Worm (Caenorhabditis elegans) whole organism, L4 larva: ENCODE measurements around the gene pde-3.

ENCODE experiments used
- F37D6.2 ChIP-seq: sonication (generic microtip); optimal IDR thresholded peaks from 2 replicates; lab custom pipeline; 2016; ENCODE audit warnings: mild to moderate bottlenecking, missing genetic modification characterization, missing compliant biosample characterization
- F49E8.2 ChIP-seq: sonication (generic microtip); optimal IDR thresholded peaks from 2 replicates; lab custom pipeline; 2016; ENCODE audit warnings: missing compliant biosample characterization, mild to moderate bottlenecking, missing genetic modification characterization, borderline replicate concordance
- T26A8.4 ChIP-seq: fragments of 200-800 bp; sonication (Bioruptor generic); IDR thresholded peaks from 2 replicates; pipeline ENCODE4 v1.3.6; 2022; ENCODE audit warnings: missing genetic modification characterization, missing compliant biosample characterization
- Y48G9A.11 ChIP-seq: fragments of 200-800 bp; sonication (Bioruptor generic); IDR thresholded peaks from 2 replicates; pipeline ENCODE4 v1.3.6; 2022; ENCODE audit warnings: missing genetic modification reagents, missing genetic modification characterization, missing compliant biosample characterization
- Y75B8A.6 ChIP-seq: fragments of 200-800 bp; sonication (Bioruptor generic); IDR thresholded peaks from 2 replicates; pipeline ENCODE4 v1.3.6; 2022; ENCODE audit warnings: missing genetic modification reagents, missing genetic modification characterization, missing compliant biosample characterization
- ZK337.2 ChIP-seq: fragments of 200-800 bp; sonication (Bioruptor generic); IDR thresholded peaks from 2 replicates; pipeline ENCODE4 v1.3.6; 2022; ENCODE audit warnings: missing genetic modification reagents, missing genetic modification characterization, missing compliant biosample characterization
- aha-1 ChIP-seq: fragments of 150-350 bp; peaks from one replicate; lab custom pipeline; 2014; ENCODE audit warnings: missing biosample characterization, missing genetic modification characterization
- attf-4 ChIP-seq: sonication (generic microtip); optimal IDR thresholded peaks from 3 replicates; lab custom pipeline; 2017; ENCODE audit warnings: missing biosample characterization, missing genetic modification characterization
- ceh-28 ChIP-seq: fragments of 150-350 bp; optimal IDR thresholded peaks from 2 replicates; lab custom pipeline; 2014; ENCODE audit warnings: missing biosample characterization, missing genetic modification reagents, missing genetic modification characterization
- ceh-62 ChIP-seq: sonication (generic microtip); optimal IDR thresholded peaks from 2 replicates; lab custom pipeline; 2017; ENCODE audit warnings: missing biosample characterization, missing genetic modification characterization
- daf-16 ChIP-seq, 3 experiments: sonication (generic microtip); optimal IDR thresholded peaks; 2 replicates each; lab custom pipeline; 2016 to 2017; ENCODE audit warnings: missing genetic modification characterization in 3 of 3, missing genetic modification reagents in 3 of 3, mild to moderate bottlenecking in 2 of 3, missing compliant biosample characterization in 2 of 3, missing biosample characterization in 1 of 3, moderate library complexity in 1 of 3
- daf-8 ChIP-seq: fragments of 200-800 bp; sonication (Bioruptor generic); IDR thresholded peaks from 2 replicates; pipeline ENCODE4 v1.3.6; 2022; ENCODE audit warnings: missing genetic modification characterization, missing compliant biosample characterization
- dmd-6 ChIP-seq: fragments of 200-800 bp; sonication (Bioruptor generic); IDR thresholded peaks from 2 replicates; pipeline ENCODE4 v1.3.6; 2022; ENCODE audit warnings: missing genetic modification reagents, missing genetic modification characterization, missing compliant biosample characterization
- dve-1 ChIP-seq: sonication (generic microtip); optimal IDR thresholded peaks from 2 replicates; lab custom pipeline; 2017; ENCODE audit warnings: antibody characterized with exemption, mild to moderate bottlenecking, missing genetic modification characterization, missing compliant biosample characterization; ENCODE audit not compliant: insufficient read depth
- gei-8 ChIP-seq: fragments of 200-800 bp; sonication (Bioruptor generic); optimal IDR thresholded peaks from 2 replicates; lab custom pipeline; 2018; ENCODE audit warnings: mild to moderate bottlenecking, missing genetic modification characterization, missing compliant biosample characterization
- hlh-11 ChIP-seq: fragments of 200-800 bp; sonication (Bioruptor generic); optimal IDR thresholded peaks from 2 replicates; lab custom pipeline; 2018; ENCODE audit warnings: mild to moderate bottlenecking, missing genetic modification characterization, missing compliant biosample characterization
- hlh-30 ChIP-seq: sonication (generic microtip); optimal IDR thresholded peaks from 2 replicates; lab custom pipeline; 2017; ENCODE audit warnings: antibody characterized with exemption, mild to moderate bottlenecking, missing genetic modification characterization, missing compliant biosample characterization; ENCODE audit not compliant: insufficient read depth
- hmg-1.1 ChIP-seq: fragments of 200-800 bp; sonication (Bioruptor generic); IDR thresholded peaks from 2 replicates; pipeline ENCODE4 v1.3.6; 2022; ENCODE audit warnings: missing genetic modification reagents, missing genetic modification characterization, missing compliant biosample characterization
- jun-1 ChIP-seq: fragments of 150-350 bp; optimal IDR thresholded peaks from 2 replicates; lab custom pipeline; 2014; ENCODE audit warnings: missing biosample characterization, missing genetic modification reagents, missing genetic modification characterization
- lim-7 ChIP-seq: fragments of 200-800 bp; sonication (Bioruptor generic); IDR thresholded peaks from 2 replicates; pipeline ENCODE4 v1.3.6; 2022; ENCODE audit warnings: missing genetic modification characterization, missing compliant biosample characterization
- lin-29 ChIP-seq: fragments of 200-800 bp; sonication (Bioruptor generic); IDR thresholded peaks from 2 replicates; pipeline ENCODE4 v1.3.6; 2022; ENCODE audit warnings: missing genetic modification reagents, missing genetic modification characterization, missing compliant biosample characterization
- lir-3 ChIP-seq: sonication (generic microtip); optimal IDR thresholded peaks from 2 replicates; lab custom pipeline; 2016; ENCODE audit warnings: mild to moderate bottlenecking, missing genetic modification characterization, missing compliant biosample characterization
- lsy-2 ChIP-seq, 2 experiments: fragments of 150-350 bp in 1 of 2; sonication (generic microtip) in 1 of 2; optimal IDR thresholded peaks; 2 replicates each; lab custom pipeline; 2014 to 2017; ENCODE audit warnings: missing biosample characterization in 2 of 2, missing genetic modification characterization in 2 of 2
- mep-1 ChIP-seq: fragments of 150-350 bp; sonication (generic microtip); optimal IDR thresholded peaks from 3 replicates; lab custom pipeline; 2014; ENCODE audit warnings: missing biosample characterization, missing genetic modification characterization
- nhr-102 ChIP-seq: sonication (generic microtip); optimal IDR thresholded peaks from 2 replicates; lab custom pipeline; 2016; ENCODE audit warnings: mild to moderate bottlenecking, missing genetic modification characterization, moderate library complexity, missing compliant biosample characterization
- nhr-11 ChIP-seq: fragments of 150-350 bp; optimal IDR thresholded peaks from 2 replicates; lab custom pipeline; 2014; ENCODE audit warnings: missing biosample characterization, missing genetic modification characterization
- nhr-237 ChIP-seq: sonication (generic microtip); optimal IDR thresholded peaks from 2 replicates; lab custom pipeline; 2017; ENCODE audit warnings: missing biosample characterization, missing genetic modification characterization
- nhr-28 ChIP-seq: fragments of 150-350 bp; optimal IDR thresholded peaks from 2 replicates; lab custom pipeline; 2014; ENCODE audit warnings: missing biosample characterization, missing genetic modification characterization
- nhr-42 ChIP-seq: fragments of 200-800 bp; sonication (Bioruptor generic); IDR thresholded peaks from 2 replicates; pipeline ENCODE4 v1.3.6; 2022; ENCODE audit warnings: missing genetic modification characterization, missing compliant biosample characterization
- nhr-6 ChIP-seq: fragments of 150-350 bp; optimal IDR thresholded peaks from 2 replicates; lab custom pipeline; 2014; ENCODE audit warnings: missing biosample characterization, missing genetic modification characterization
- nhr-76 ChIP-seq: fragments of 150-350 bp; optimal IDR thresholded peaks from 2 replicates; lab custom pipeline; 2014; ENCODE audit warnings: missing biosample characterization, missing genetic modification characterization
- nhr-77 ChIP-seq: fragments of 150-350 bp; optimal IDR thresholded peaks from 2 replicates; lab custom pipeline; 2014; ENCODE audit warnings: missing biosample characterization, missing genetic modification characterization
- php-3 ChIP-seq: fragments of 200-800 bp; sonication (Bioruptor generic); IDR thresholded peaks from 2 replicates; pipeline ENCODE4 v1.3.6; 2022; ENCODE audit warnings: missing genetic modification reagents, missing genetic modification characterization, missing compliant biosample characterization
- pqm-1 ChIP-seq: sonication (generic microtip); optimal IDR thresholded peaks from 2 replicates; lab custom pipeline; 2017; ENCODE audit warnings: missing biosample characterization, missing genetic modification characterization
- saeg-2 ChIP-seq: fragments of 200-800 bp; sonication (Bioruptor generic); IDR thresholded peaks from 2 replicates; pipeline ENCODE4 v1.3.6; 2022; ENCODE audit warnings: missing genetic modification reagents, missing genetic modification characterization, missing compliant biosample characterization
- snpc-4 ChIP-seq: fragments of 150-350 bp; optimal IDR thresholded peaks from 2 replicates; lab custom pipeline; 2014; ENCODE audit warnings: missing biosample characterization, missing genetic modification characterization
- spr-1 ChIP-seq: sonication (generic microtip); optimal IDR thresholded peaks from 2 replicates; lab custom pipeline; 2016; ENCODE audit warnings: mild to moderate bottlenecking, missing genetic modification characterization, missing compliant biosample characterization
- spr-3 ChIP-seq: fragments of 200-800 bp; sonication (Bioruptor generic); optimal IDR thresholded peaks from 2 replicates; lab custom pipeline; 2018; ENCODE audit warnings: mild to moderate bottlenecking, missing genetic modification characterization, missing compliant biosample characterization
- zag-1 ChIP-seq: fragments of 150-350 bp; optimal IDR thresholded peaks from 2 replicates; lab custom pipeline; 2014; ENCODE audit warnings: missing biosample characterization, missing genetic modification characterization
- zfp-2 ChIP-seq: sonication (generic microtip); optimal IDR thresholded peaks from 2 replicates; lab custom pipeline; 2016; ENCODE audit warnings: mild to moderate bottlenecking, missing genetic modification characterization, missing compliant biosample characterization

The pde-3 gene

ce11 chrII:14946545-14946944, 27.0 kb downstream of the pde-3 start (continued):
- no peak for TF ChIP-seq zag-1
- TF ChIP-seq hlh-30: no peak

DNA sequence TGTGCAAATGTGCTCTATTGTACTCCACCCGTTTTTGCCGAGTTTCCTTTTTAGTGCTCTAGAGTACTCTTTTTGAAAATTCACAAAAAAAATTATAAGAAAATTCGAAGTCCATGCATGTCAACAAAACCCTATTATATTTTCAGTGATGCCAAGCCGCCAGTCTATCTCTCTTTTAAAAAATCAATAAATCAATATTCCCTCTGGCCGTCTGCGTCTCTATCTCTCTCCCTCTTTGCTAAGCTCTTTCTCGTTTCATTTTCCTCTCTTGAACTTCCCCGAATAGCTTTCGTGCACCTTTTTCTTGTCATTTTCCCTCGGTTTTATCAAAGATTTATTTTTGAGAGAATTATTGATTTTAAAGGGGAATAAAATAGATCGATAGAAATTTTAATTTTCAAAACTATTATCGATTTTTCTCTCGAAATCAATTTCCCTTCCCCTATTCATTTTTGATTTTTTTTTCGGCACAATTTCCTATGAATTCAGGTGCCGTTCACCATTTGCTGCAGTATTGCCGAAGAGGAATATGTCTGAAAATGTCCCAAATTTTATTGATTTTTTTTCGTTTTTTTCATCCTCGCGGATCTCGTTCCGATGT, 33.1 kb downstream of the pde-3 start:
- TF ChIP-seq nhr-102 (tag; lab: Kevin White, UChicago) (no peak), lir-3 (tag; lab: Kevin White, UChicago) (no peak), Y48G9A.11 (no peak), nhr-6 (tag; lab: Kevin White, UChicago) (no peak), ZK337.2 (GFP tag; lab: Robert Waterston, UW) (no peak), Y75B8A.6 (no peak), ceh-28 (tag; lab: Kevin White, UChicago) (peak; percentile 94), nhr-42 (GFP tag; lab: Robert Waterston, UW) (peak; percentile 43; the same call in 1 of the 2 replicates), ceh-62 (no peak), gei-8 (GFP tag; lab: Kevin White, UChicago) (no peak), F37D6.2 (no peak), dmd-6 (no peak), lsy-2 (tag; optimal IDR thresholded peaks at IDR 0.05; lab: Kevin White, UChicago) (no peak)
- TF ChIP-seq, all 104 proteins: peak for 2

DNA sequence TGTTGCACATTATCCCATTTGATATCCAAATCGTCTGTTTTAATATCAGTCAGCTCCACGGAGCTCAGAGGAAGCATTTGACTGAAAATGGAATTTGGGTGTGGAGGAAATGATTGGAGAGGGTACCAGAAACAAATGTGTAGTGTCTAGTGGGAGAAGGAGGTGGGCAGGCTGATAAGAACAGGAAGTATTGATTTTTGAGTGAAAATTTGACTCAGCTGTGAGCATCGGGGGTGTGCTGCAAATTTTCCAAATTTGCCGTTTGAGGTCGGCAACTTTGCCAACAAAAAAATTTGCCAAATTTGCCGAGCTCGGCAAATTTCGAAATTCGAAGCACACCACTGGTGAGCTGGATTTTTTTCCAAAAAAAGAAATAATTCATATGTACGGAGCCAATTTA, 38.6 kb downstream of the pde-3 start, which contains the start of gene Y53F4B.1:
TSS of gene Y53F4B.1 (minus strand) at position 101 of the 400 bp plus-strand sequence.
- TF ChIP-seq aha-1 (tag; lab: Kevin White, UChicago) (peak; percentile 33), T26A8.4 (GFP tag; lab: Robert Waterston, UW) (no peak), lsy-2 (tag; optimal IDR thresholded peaks at IDR 0.05; lab: Kevin White, UChicago) (no peak), nhr-28 (peak; percentile 52), zag-1 (no peak), pqm-1 (no peak), F49E8.2 (tag; lab: Kevin White, UChicago) (no peak)
- TF ChIP-seq, all 104 proteins: peak for 2

ce11 chrII:14959273-14959672, 39.8 kb downstream of the pde-3 start:
- TF ChIP-seq zfp-2 (tag; lab: Kevin White, UChicago) (no peak), pqm-1 (peak; percentile 64), dve-1 (tag; lab: Kevin White, UChicago) (peak; percentile 41), hlh-11 (tag; lab: Kevin White, UChicago) (peak; percentile 44), nhr-77 (peak; percentile 89), dmd-6 (peak; percentile 36; the same call in 1 of the 2 replicates), daf-16 (GFP tag; optimal IDR thresholded peaks at IDR 0.05; lab: Kevin White, UChicago) (no peak), daf-16 (tag; optimal IDR thresholded peaks at IDR 0.05; lab: Kevin White, UChicago) (peak; percentile 84), daf-8 (GFP tag; lab: Robert Waterston, UW) (no peak), nhr-28 (peak; percentile 95), php-3 (GFP tag; lab: Robert Waterston, UW) (peak; percentile 72; the same call in 1 of the 2 replicates), nhr-42 (GFP tag; lab: Robert Waterston, UW) (no peak), saeg-2 (GFP tag; lab: Robert Waterston, UW) (no peak)

DNA sequence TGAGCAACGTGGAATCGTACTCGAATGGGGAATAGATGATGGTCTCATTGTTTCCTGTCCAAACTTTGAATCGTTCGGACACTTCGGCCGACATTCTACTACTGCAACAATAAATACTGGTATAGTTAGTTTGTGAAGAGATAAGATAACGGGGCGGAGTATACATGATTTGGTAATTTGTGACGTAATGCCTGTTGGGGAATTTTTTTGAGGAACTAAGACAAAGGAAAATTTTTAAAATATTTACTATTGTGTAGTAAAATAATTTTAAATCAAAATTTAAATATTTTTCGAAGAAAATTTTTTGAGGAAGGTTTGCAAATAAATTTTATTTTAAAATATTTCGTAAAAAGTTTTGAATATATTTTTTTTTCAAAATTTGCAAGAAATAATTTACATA, 44.5 kb downstream of the pde-3 start, which contains the start of gene elo-9:
TSS of gene elo-9 (minus strand) at position 101 of the 400 bp plus-strand sequence.
- TF ChIP-seq saeg-2 (GFP tag; lab: Robert Waterston, UW) (no peak), nhr-76 (tag; lab: Kevin White, UChicago) (no peak), nhr-11 (tag; lab: Kevin White, UChicago) (no peak)

DNA sequence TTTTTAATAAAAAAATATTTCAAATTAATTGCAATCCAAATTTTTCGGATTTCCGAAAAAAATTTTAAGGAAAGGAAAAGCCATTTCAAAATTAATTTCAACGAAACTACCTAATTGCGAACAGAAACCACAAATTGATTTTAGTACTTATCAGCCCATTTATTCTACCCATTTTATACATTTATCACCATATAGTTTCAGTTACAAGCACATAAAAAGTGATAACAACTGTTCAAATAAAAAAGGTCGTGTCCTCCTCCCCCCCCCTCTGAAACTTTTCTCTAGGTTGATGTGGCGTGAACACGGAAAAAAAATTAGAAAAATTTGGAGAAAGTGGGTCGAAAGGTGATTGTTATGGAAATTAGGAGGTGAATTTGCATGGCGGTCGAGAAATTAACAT, 45.4 kb downstream of the pde-3 start:
- TF ChIP-seq snpc-4 (tag; lab: Kevin White, UChicago) (no peak), lin-29 (GFP tag; lab: Robert Waterston, UW) (no peak), Y48G9A.11 (no peak), hmg-1.1 (GFP tag; lab: Robert Waterston, UW) (no peak), jun-1 (tag; lab: Kevin White, UChicago) (no peak), dve-1 (tag; lab: Kevin White, UChicago) (peak; percentile 55), spr-1 (tag; lab: Kevin White, UChicago) (no peak), attf-4 (tag; lab: Kevin White, UChicago) (no peak), pqm-1 (peak; percentile 86), hlh-11 (tag; lab: Kevin White, UChicago) (peak; percentile 46), hlh-30 (no peak), F37D6.2 (no peak), ceh-62 (no peak), ceh-28 (tag; lab: Kevin White, UChicago) (no peak), spr-3 (no peak), mep-1 (peak; percentile 16), lim-7 (GFP tag; lab: Robert Waterston, UW) (no peak), Y75B8A.6 (no peak), lir-3 (tag; lab: Kevin White, UChicago) (no peak), nhr-237 (no peak)
